Fruit fly (Drosophila melanogaster) whole organism, adult: ENCODE results near the gene sra.

Experiments
- CG1620 ChIP-seq: fragments of 200-800 bp; sonication (Bioruptor generic); optimal IDR thresholded peaks from 2 replicates; lab custom pipeline; 2016; ENCODE audit warnings: missing biosample characterization, missing genetic modification characterization
- CG5204 ChIP-seq: fragments of 200-800 bp; sonication (Bioruptor generic); optimal IDR thresholded peaks from 2 replicates; lab custom pipeline; 2016; ENCODE audit warnings: missing biosample characterization, missing genetic modification characterization

dm6 chr3R:16214474-16215318, 27.9 kb downstream of the sra start:
- TF ChIP-seq CG1620 (GFP tag; lab: Kevin White, UChicago) (no peak), CG5204 (GFP tag; lab: Kevin White, UChicago) (no peak)
